Worm (Caenorhabditis elegans): ENCODE results near the gene scc-1.

DNA sequence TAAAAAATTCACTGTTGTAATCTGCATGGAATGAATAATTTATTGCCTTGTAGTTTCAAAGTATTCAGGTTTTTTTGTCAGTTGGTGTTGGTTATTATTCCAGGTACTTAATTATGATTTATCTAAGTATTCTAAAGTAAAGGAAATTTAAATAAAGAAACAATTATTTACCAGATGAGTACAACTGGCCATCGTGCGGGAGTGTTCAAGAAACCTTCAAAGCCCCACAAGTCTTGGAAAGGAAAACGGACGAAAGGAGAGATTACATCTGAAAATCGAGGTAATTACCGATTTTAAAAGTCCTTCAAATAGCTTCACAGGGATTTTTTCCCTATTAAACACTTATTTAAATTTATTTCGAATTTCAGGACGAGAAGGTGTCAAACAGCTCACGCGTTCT lies 11.6 kb downstream of the scc-1 start, which contains the start of gene tag-151:
- TF ChIP-seq ref-1 (GFP tag; conservative IDR thresholded peaks at IDR 0.05) (no peak), tab-1 (GFP tag; IDR thresholded peaks at IDR 0.05) (no peak), ztf-29 (GFP tag; IDR thresholded peaks at IDR 0.05) (no peak)

Data from whole organism, midembryonic.